Worm (Caenorhabditis elegans) whole organism, mixed stage, embryonic: ENCODE data around the gene ugt-13.

ENCODE experiments used
- elt-1 ChIP-seq: sonication (generic microtip); optimal IDR thresholded peaks from 2 replicates; lab custom pipeline; 2017; ENCODE audit warnings: missing genetic modification characterization, mild to moderate bottlenecking, missing compliant biosample characterization, antibody characterized with exemption, moderate library complexity, borderline replicate concordance; ENCODE audit not compliant: insufficient read depth
- lsy-2 ChIP-seq: fragments of 150-350 bp; optimal IDR thresholded peaks from 2 replicates; lab custom pipeline; 2014; ENCODE audit warnings: missing biosample characterization, missing genetic modification characterization
- snpc-4 ChIP-seq: fragments of 150-350 bp; optimal IDR thresholded peaks from 2 replicates; lab custom pipeline; 2014; ENCODE audit warnings: missing biosample characterization, missing genetic modification characterization
- unc-39 ChIP-seq: fragments of 150-350 bp; optimal IDR thresholded peaks from 2 replicates; lab custom pipeline; 2014; ENCODE audit warnings: missing biosample characterization, missing genetic modification characterization

DNA sequence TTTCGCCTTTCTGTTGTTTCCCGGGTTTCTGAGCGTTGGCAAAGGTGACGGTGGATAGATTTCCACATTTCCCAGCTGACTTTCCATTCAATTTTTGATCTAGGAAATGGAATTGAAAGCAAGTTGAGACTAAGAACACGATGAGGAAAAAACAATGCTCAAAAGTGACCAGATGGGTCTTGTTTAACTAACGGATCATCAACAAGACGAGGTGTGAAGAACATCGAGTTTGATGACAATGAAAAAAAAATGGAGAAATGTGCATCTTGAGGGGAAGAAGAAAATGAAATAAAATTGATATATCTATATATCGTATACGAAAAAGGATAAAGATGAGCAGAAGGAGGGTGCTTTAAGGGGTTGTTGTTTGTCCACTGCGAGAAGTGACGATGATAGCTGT is 31.1 kb upstream of the ugt-13 start, which contains the start of gene T19H12.6:
- TF ChIP-seq snpc-4 (tag; lab: Kevin White, UChicago) (no peak), unc-39 (tag; lab: Kevin White, UChicago) (no peak), elt-1 (tag; lab: Kevin White, UChicago) (no peak), lsy-2 (tag; lab: Kevin White, UChicago) (no peak)
